Worm (Caenorhabditis elegans): Measurements from ENCODE around the gene F59E12.15.

DNA sequence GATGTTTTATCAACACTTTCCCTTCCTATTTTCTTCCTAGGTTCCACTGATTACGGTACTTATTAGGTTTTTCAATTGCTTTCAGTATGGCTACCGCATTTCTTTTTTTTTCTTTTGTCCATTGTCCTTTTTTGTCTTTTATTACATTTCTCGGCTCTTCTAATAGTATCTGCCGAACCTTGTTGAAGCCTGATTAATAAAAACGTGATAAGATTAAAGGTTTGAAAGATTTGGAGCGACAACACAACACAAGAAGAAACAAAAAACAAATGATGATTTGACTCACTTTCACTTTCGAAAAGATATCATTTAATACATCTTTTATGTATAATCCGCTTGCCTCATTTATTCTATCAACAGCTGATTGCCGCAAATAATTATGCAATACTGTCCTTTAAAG lies 36.9 kb upstream of the F59E12.15 start, which contains the start of gene C25H3.15:
- TF ChIP-seq unc-39 (tag; optimal IDR thresholded peaks at IDR 0.05) = no peak
- no peak for TF ChIP-seq nhr-11 (tag; optimal IDR thresholded peaks at IDR 0.05)
